Worm (Caenorhabditis elegans): ENCODE measurements around the gene oops-1.

ce11 chrIV:5762770-5763169, 51.2 kb downstream of the oops-1 start:
- no peak for TF ChIP-seq flt-1 (GFP tag; IDR thresholded peaks at IDR 0.05)
- no peak for TF ChIP-seq tab-1 (GFP tag; IDR thresholded peaks at IDR 0.05)
- no peak for TF ChIP-seq T22C8.4 (GFP tag; IDR thresholded peaks at IDR 0.05)

All from whole organism, midembryonic.